Worm (Caenorhabditis elegans): ENCODE results near the gene rrp-1.

DNA sequence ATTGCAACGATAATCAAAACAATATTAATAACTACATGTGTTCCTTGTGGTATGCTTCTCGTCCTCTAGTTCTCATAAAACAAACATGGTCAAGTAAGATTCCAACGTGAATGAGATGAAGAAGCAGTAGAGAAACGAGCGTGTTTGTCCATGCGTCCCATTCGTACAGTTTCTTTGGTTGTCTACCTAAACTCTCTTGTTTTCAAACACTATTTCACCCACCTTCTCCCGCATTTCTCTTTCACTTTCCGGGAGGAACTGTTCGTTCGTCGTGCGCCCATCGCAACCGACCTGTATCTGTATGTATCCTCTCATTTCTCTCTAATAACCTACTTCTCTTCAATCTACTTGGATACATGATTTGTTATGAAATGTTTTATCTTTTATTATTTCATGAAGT, 25.7 kb upstream of the rrp-1 start:
- no peak for TF ChIP-seq flt-1 (GFP tag; IDR thresholded peaks at IDR 0.05)
- TF ChIP-seq klf-2 (GFP tag; conservative IDR thresholded peaks at IDR 0.05): no peak
- no peak for TF ChIP-seq med-1 (GFP tag; optimal IDR thresholded peaks at IDR 0.05; ENCODE audit: insufficient read depth)
- TF ChIP-seq tab-1 (GFP tag; IDR thresholded peaks at IDR 0.05): no peak
- no peak for TF ChIP-seq ref-1 (GFP tag; conservative IDR thresholded peaks at IDR 0.05)
- TF ChIP-seq T22C8.4 (GFP tag; IDR thresholded peaks at IDR 0.05): no peak
- no peak for TF ChIP-seq ztf-29 (GFP tag; IDR thresholded peaks at IDR 0.05)
- no peak for TF ChIP-seq ztf-23 (GFP tag; IDR thresholded peaks at IDR 0.05)
- TF ChIP-seq cog-1 (tag; optimal IDR thresholded peaks at IDR 0.05): no peak
